Worm (Caenorhabditis elegans) whole organism, mixed stage, embryonic: Measurements from ENCODE around the gene rap-2.

ENCODE experiments used
- bed-3 ChIP-seq: fragments of 200-800 bp; sonication (Bioruptor generic); optimal IDR thresholded peaks from 3 replicates; lab custom pipeline; 2018; ENCODE audit warnings: mild to moderate bottlenecking, missing genetic modification characterization, moderate library complexity, missing compliant biosample characterization
- hlh-1 ChIP-seq: fragments of 150-350 bp; optimal IDR thresholded peaks from 2 replicates; lab custom pipeline; 2014; ENCODE audit warnings: missing biosample characterization, missing genetic modification reagents, missing genetic modification characterization
- nhr-28 ChIP-seq: fragments of 150-350 bp; optimal IDR thresholded peaks from 2 replicates; lab custom pipeline; 2014; ENCODE audit warnings: missing biosample characterization, missing genetic modification characterization
- nhr-76 ChIP-seq: sonication (generic microtip); optimal IDR thresholded peaks from 2 replicates; lab custom pipeline; 2017; ENCODE audit warnings: missing biosample characterization, missing genetic modification characterization
- snpc-4 ChIP-seq: fragments of 150-350 bp; optimal IDR thresholded peaks from 2 replicates; lab custom pipeline; 2014; ENCODE audit warnings: missing biosample characterization, missing genetic modification characterization
- sptf-1 ChIP-seq: sonication (generic microtip); optimal IDR thresholded peaks from 2 replicates; lab custom pipeline; 2017; ENCODE audit warnings: mild to moderate bottlenecking, missing genetic modification characterization, moderate library complexity, missing compliant biosample characterization
- zip-8 ChIP-seq: fragments of 150-350 bp; optimal IDR thresholded peaks from 2 replicates; lab custom pipeline; 2014; ENCODE audit warnings: missing biosample characterization, missing genetic modification characterization
- ztf-11 ChIP-seq: fragments of 150-350 bp; optimal IDR thresholded peaks from 2 replicates; lab custom pipeline; 2014; ENCODE audit warnings: missing biosample characterization, missing genetic modification characterization

- TF ChIP-seq sptf-1 (no peak), bed-3 (no peak), nhr-76 (tag; lab: Kevin White, UChicago) (no peak), nhr-28 (tag; lab: Kevin White, UChicago) (no peak), snpc-4 (tag; lab: Kevin White, UChicago) (no peak), ztf-11 (tag; lab: Kevin White, UChicago) (no peak), hlh-1 (tag; lab: Kevin White, UChicago) (no peak), zip-8 (tag; lab: Kevin White, UChicago) (no peak)
Observed at ce11 chrV:15088613-15089012, 24.7 kb upstream of the rap-2 start, which contains the start of gene C01G10.18.
